Fruit fly (Drosophila melanogaster) whole organism, embryonic: Measurements from ENCODE around the gene Pur-alpha.
A peak's percentile ranks its signal among the peaks of the same experiment; 100 is the strongest.

ENCODE experiments used
- CG10565 ChIP-seq: fragments of 200-800 bp; sonication (Bioruptor generic); optimal IDR thresholded peaks from 3 replicates; lab custom pipeline; 2016; ENCODE audit warnings: missing biosample characterization, mild to moderate bottlenecking, missing genetic modification characterization
- CG11456 ChIP-seq: fragments of 200-800 bp; sonication (Bioruptor generic); IDR thresholded peaks from 3 replicates; pipeline ENCODE4 v1.3.6; 2022; ENCODE audit warnings: missing biosample characterization, missing genetic modification characterization
- CG11696 ChIP-seq: fragments of 200-800 bp; sonication (Bioruptor generic); IDR thresholded peaks from 2 replicates; pipeline ENCODE4 v1.3.6; 2022; ENCODE audit warnings: missing biosample characterization, missing genetic modification characterization
- CG12236 ChIP-seq: fragments of 200-800 bp; sonication (Bioruptor generic); optimal IDR thresholded peaks from 2 replicates; lab custom pipeline; 2016; ENCODE audit warnings: missing biosample characterization, missing genetic modification characterization
- CG12744 ChIP-seq: fragments of 200-800 bp; sonication (Bioruptor generic); optimal IDR thresholded peaks from 2 replicates; lab custom pipeline; 2016; ENCODE audit warnings: missing biosample characterization, missing genetic modification characterization
- CG12942 ChIP-seq: fragments of 200-800 bp; sonication (Bioruptor generic); optimal IDR thresholded peaks from 3 replicates; lab custom pipeline; 2016; ENCODE audit warnings: missing biosample characterization, missing genetic modification characterization
- CG15073 ChIP-seq: fragments of 200-800 bp; sonication (Bioruptor generic); optimal IDR thresholded peaks from 2 replicates; lab custom pipeline; 2016; ENCODE audit warnings: missing biosample characterization, missing genetic modification characterization
- CG17359 ChIP-seq: fragments of 200-800 bp; sonication (Bioruptor generic); optimal IDR thresholded peaks from 3 replicates; lab custom pipeline; 2018; ENCODE audit warnings: missing biosample characterization, mild to moderate bottlenecking, missing genetic modification characterization, moderate library complexity
- CG31365 ChIP-seq: fragments of 200-800 bp; sonication (Bioruptor generic); optimal IDR thresholded peaks from 2 replicates; lab custom pipeline; 2018; ENCODE audit warnings: missing biosample characterization, mild to moderate bottlenecking, missing genetic modification characterization
- CG31441 ChIP-seq: fragments of 200-800 bp; sonication (Bioruptor generic); IDR thresholded peaks from 2 replicates; pipeline ENCODE4 v1.3.6; 2022; ENCODE audit warnings: missing biosample characterization, missing genetic modification characterization
- CG3281 ChIP-seq: fragments of 200-800 bp; sonication (Bioruptor generic); optimal IDR thresholded peaks from 3 replicates; lab custom pipeline; 2017; ENCODE audit warnings: missing biosample characterization, mild to moderate bottlenecking, missing genetic modification characterization
- CG34422 ChIP-seq: fragments of 200-800 bp; sonication (Bioruptor generic); IDR thresholded peaks from 3 replicates; pipeline ENCODE4 v1.3.6; 2022; ENCODE audit warnings: missing biosample characterization, missing genetic modification characterization
- CG4282 ChIP-seq: fragments of 200-800 bp; sonication (Bioruptor generic); optimal IDR thresholded peaks from 2 replicates; lab custom pipeline; 2016; ENCODE audit warnings: missing biosample characterization, missing genetic modification characterization
- CG4404 ChIP-seq: fragments of 200-800 bp; sonication (Bioruptor generic); IDR thresholded peaks from 2 replicates; pipeline ENCODE4 v1.3.6; 2022; ENCODE audit warnings: missing biosample characterization, missing genetic modification characterization
- CG5180 ChIP-seq: fragments of 200-800 bp; sonication (Bioruptor generic); optimal IDR thresholded peaks from 3 replicates; lab custom pipeline; 2017; ENCODE audit warnings: missing biosample characterization, missing genetic modification characterization, mild to moderate bottlenecking, moderate library complexity, missing genetic modification reagents
- CG6175 ChIP-seq: fragments of 200-800 bp; sonication (Bioruptor generic); IDR thresholded peaks from 3 replicates; pipeline ENCODE4 v1.3.6; 2022; ENCODE audit warnings: missing biosample characterization, missing genetic modification characterization
- CG7271 ChIP-seq: fragments of 200-800 bp; sonication (Bioruptor generic); optimal IDR thresholded peaks from 2 replicates; lab custom pipeline; 2018; ENCODE audit warnings: missing biosample characterization, mild to moderate bottlenecking, missing genetic modification characterization, moderate library complexity
- CG7745 ChIP-seq: fragments of 200-800 bp; sonication (Bioruptor generic); optimal IDR thresholded peaks from 2 replicates; lab custom pipeline; 2018; ENCODE audit warnings: missing biosample characterization, mild to moderate bottlenecking, missing genetic modification characterization, moderate library complexity
- CG8281 ChIP-seq: fragments of 200-800 bp; sonication (Bioruptor generic); optimal IDR thresholded peaks from 2 replicates; lab custom pipeline; 2018; ENCODE audit warnings: missing biosample characterization, mild to moderate bottlenecking, missing genetic modification characterization, moderate library complexity
- Fer2 ChIP-seq: fragments of 200-800 bp; sonication (Bioruptor generic); optimal IDR thresholded peaks from 2 replicates; lab custom pipeline; 2018; ENCODE audit warnings: missing biosample characterization, mild to moderate bottlenecking, missing genetic modification characterization, moderate library complexity
- HLH54F ChIP-seq: fragments of 200-800 bp; sonication (Bioruptor generic); optimal IDR thresholded peaks from 3 replicates; lab custom pipeline; 2016; ENCODE audit warnings: missing biosample characterization, missing genetic modification characterization
- Hand ChIP-seq: fragments of 200-800 bp; sonication (Bioruptor generic); optimal IDR thresholded peaks from 2 replicates; lab custom pipeline; 2017; ENCODE audit warnings: mild to moderate bottlenecking, missing biosample characterization, missing genetic modification reagents, missing genetic modification characterization
- Lhr ChIP-seq: fragments of 200-800 bp; sonication (Bioruptor generic); optimal IDR thresholded peaks from 3 replicates; lab custom pipeline; 2017; ENCODE audit warnings: mild to moderate bottlenecking, missing biosample characterization, missing genetic modification reagents, missing genetic modification characterization
- MBD-R2 ChIP-seq: fragments of 200-800 bp; sonication (Bioruptor generic); IDR thresholded peaks from 2 replicates; pipeline ENCODE4 v1.3.6; 2022; ENCODE audit warnings: missing biosample characterization, missing genetic modification characterization
- Meics ChIP-seq: fragments of 200-800 bp; sonication (Bioruptor generic); optimal IDR thresholded peaks from 2 replicates; lab custom pipeline; 2017; ENCODE audit warnings: missing biosample characterization, mild to moderate bottlenecking, missing genetic modification characterization
- Oaz ChIP-seq: fragments of 200-800 bp; sonication (Bioruptor generic); IDR thresholded peaks from 2 replicates; pipeline ENCODE4 v1.3.6; 2022; ENCODE audit warnings: missing biosample characterization, missing genetic modification characterization
- Opbp ChIP-seq: fragments of 200-800 bp; sonication (Bioruptor generic); IDR thresholded peaks from 3 replicates; pipeline ENCODE4 v1.3.6; 2022; ENCODE audit warnings: missing biosample characterization, missing genetic modification characterization; ENCODE audit not compliant: partially characterized antibody
- Side ChIP-seq: fragments of 200-800 bp; sonication (Bioruptor generic); optimal IDR thresholded peaks from 2 replicates; lab custom pipeline; 2016; ENCODE audit warnings: missing biosample characterization, missing genetic modification characterization
- Ssrp ChIP-seq: fragments of 200-800 bp; sonication (Bioruptor generic); optimal IDR thresholded peaks from 2 replicates; lab custom pipeline; 2018; ENCODE audit warnings: missing biosample characterization, mild to moderate bottlenecking, missing genetic modification characterization, moderate library complexity
- Vsx1 ChIP-seq: fragments of 200-800 bp; sonication (Bioruptor generic); optimal IDR thresholded peaks from 2 replicates; lab custom pipeline; 2017; ENCODE audit warnings: missing biosample characterization, mild to moderate bottlenecking, missing genetic modification characterization, missing genetic modification reagents
- Xrp1 ChIP-seq: fragments of 200-800 bp; sonication (Bioruptor generic); IDR thresholded peaks from 2 replicates; pipeline ENCODE4 v1.3.6; 2022; ENCODE audit warnings: missing biosample characterization, missing genetic modification characterization
- az2 ChIP-seq: fragments of 200-800 bp; sonication (Bioruptor generic); optimal IDR thresholded peaks from 3 replicates; lab custom pipeline; 2016; ENCODE audit warnings: missing biosample characterization, missing genetic modification characterization
- corto ChIP-seq: fragments of 200-800 bp; sonication (Bioruptor generic); optimal IDR thresholded peaks from 2 replicates; lab custom pipeline; 2016; ENCODE audit warnings: missing biosample characterization, mild to moderate bottlenecking, missing genetic modification characterization, moderate library complexity
- crp ChIP-seq, 2 experiments: fragments of 200-800 bp; sonication (Bioruptor generic); optimal IDR thresholded peaks; 2 replicates in 1 of 2; 3 replicates in 1 of 2; lab custom pipeline; 2017; ENCODE audit warnings: missing biosample characterization in 2 of 2, missing genetic modification characterization in 2 of 2, mild to moderate bottlenecking in 1 of 2, moderate library complexity in 1 of 2
- emc ChIP-seq: fragments of 200-800 bp; sonication (Bioruptor generic); optimal IDR thresholded peaks from 2 replicates; lab custom pipeline; 2016; ENCODE audit warnings: missing biosample characterization, missing genetic modification characterization
- exex ChIP-seq: fragments of 200-800 bp; sonication (Bioruptor generic); optimal IDR thresholded peaks from 4 replicates; lab custom pipeline; 2018; ENCODE audit warnings: missing biosample characterization, mild to moderate bottlenecking, missing genetic modification characterization, moderate library complexity
- fd3F ChIP-seq: fragments of 200-800 bp; sonication (Bioruptor generic); optimal IDR thresholded peaks from 2 replicates; lab custom pipeline; 2018; ENCODE audit warnings: missing biosample characterization, mild to moderate bottlenecking, missing genetic modification characterization, moderate library complexity
- fd64A ChIP-seq: fragments of 200-800 bp; sonication (Bioruptor generic); optimal IDR thresholded peaks from 3 replicates; lab custom pipeline; 2018; ENCODE audit warnings: missing biosample characterization, mild to moderate bottlenecking, missing genetic modification characterization
- gem ChIP-seq: fragments of 200-800 bp; sonication (Bioruptor generic); optimal IDR thresholded peaks from 2 replicates; lab custom pipeline; 2019; ENCODE audit warnings: missing biosample characterization, mild to moderate bottlenecking, missing genetic modification characterization, moderate library complexity
- grau ChIP-seq: fragments of 200-800 bp; optimal IDR thresholded peaks from 3 replicates; lab custom pipeline; 2019; ENCODE audit warnings: missing biosample characterization, mild to moderate bottlenecking, missing genetic modification characterization, moderate library complexity
- gt ChIP-seq: fragments of 200-800 bp; sonication (Bioruptor generic); IDR thresholded peaks from 2 replicates; pipeline ENCODE4 v1.3.6; 2022; ENCODE audit warnings: missing biosample characterization, missing genetic modification characterization
- jing ChIP-seq: fragments of 200-800 bp; sonication (Bioruptor generic); optimal IDR thresholded peaks from 2 replicates; lab custom pipeline; 2018; ENCODE audit warnings: missing biosample characterization, mild to moderate bottlenecking, missing genetic modification characterization
- lilli ChIP-seq: fragments of 200-800 bp; sonication (Bioruptor generic); optimal IDR thresholded peaks from 3 replicates; lab custom pipeline; 2016; ENCODE audit warnings: missing biosample characterization, missing genetic modification characterization
- nerfin-2 ChIP-seq: fragments of 200-800 bp; sonication (Bioruptor generic); IDR thresholded peaks from 2 replicates; pipeline ENCODE4 v1.3.6; 2022; ENCODE audit warnings: missing biosample characterization, missing genetic modification characterization; ENCODE audit not compliant: partially characterized antibody
- peb ChIP-seq: fragments of 200-800 bp; sonication (Bioruptor generic); IDR thresholded peaks from 2 replicates; pipeline ENCODE4 v1.3.6; 2022; ENCODE audit warnings: missing biosample characterization, missing genetic modification characterization
- ro ChIP-seq: fragments of 200-800 bp; sonication (Bioruptor generic); IDR thresholded peaks from 2 replicates; pipeline ENCODE4 v1.3.6; 2022; ENCODE audit warnings: missing biosample characterization, missing genetic modification characterization
- sens ChIP-seq: fragments of 200-800 bp; sonication (Bioruptor generic); peaks from one replicate; lab custom pipeline; 2016; ENCODE audit warnings: missing biosample characterization, missing genetic modification characterization
- shn ChIP-seq: fragments of 200-800 bp; sonication (Bioruptor generic); optimal IDR thresholded peaks from 3 replicates; lab custom pipeline; 2016; ENCODE audit warnings: missing biosample characterization, missing genetic modification characterization
- slp2 ChIP-seq: fragments of 200-800 bp; sonication (Bioruptor generic); optimal IDR thresholded peaks from 2 replicates; lab custom pipeline; 2016; ENCODE audit warnings: missing biosample characterization, missing genetic modification characterization
- tio ChIP-seq: fragments of 200-800 bp; sonication (Bioruptor generic); optimal IDR thresholded peaks from 2 replicates; lab custom pipeline; 2017; ENCODE audit warnings: missing biosample characterization, missing genetic modification characterization, inconsistent platforms
- zen ChIP-seq: fragments of 200-800 bp; sonication (Bioruptor generic); optimal IDR thresholded peaks from 3 replicates; lab custom pipeline; 2018; ENCODE audit warnings: missing biosample characterization, mild to moderate bottlenecking, missing genetic modification characterization, moderate library complexity
- zfh2 ChIP-seq: fragments of 200-800 bp; sonication (Bioruptor generic); optimal IDR thresholded peaks from 2 replicates; lab custom pipeline; 2016; ENCODE audit warnings: missing biosample characterization, missing genetic modification characterization

Gene Pur-alpha

dm6 chr4:558456-558855, 640 bp downstream of the Pur-alpha start (continued):
- TF ChIP-seq sens (GFP tag; lab: Kevin White, UChicago) (peak; percentile 69), exex (tag; lab: Kevin White, UChicago) (no peak), gt (GFP tag; lab: Robert Waterston, UW) (no peak), crp (GFP tag; optimal IDR thresholded peaks at IDR 0.05; lab: Kevin White, UChicago) (peak in 1 of 2 experiments; percentile 69), CG34422 (GFP tag; lab: Robert Waterston, UW) (no peak; the same call in 2 of the 3 replicates), tio (no peak), Meics (GFP tag; lab: Kevin White, UChicago) (no peak), Vsx1 (GFP tag; lab: Kevin White, UChicago) (no peak), CG12744 (GFP tag; lab: Kevin White, UChicago) (no peak), gem (peak; percentile 2), MBD-R2 (GFP tag; lab: Robert Waterston, UW) (no peak), az2 (no peak), CG15073 (no peak), Side (GFP tag; lab: Kevin White, UChicago) (no peak), CG5180 (no peak), nerfin-2 (GFP tag; lab: Robert Waterston, UW) (no peak), fd64A (GFP tag; lab: Kevin White, UChicago) (no peak), CG12942 (GFP tag; lab: Kevin White, UChicago) (no peak), CG3281 (GFP tag; lab: Kevin White, UChicago) (no peak), CG31441 (GFP tag; lab: Robert Waterston, UW) (no peak), Ssrp (tag; lab: Kevin White, UChicago) (no peak), CG12236 (GFP tag; lab: Kevin White, UChicago) (no peak), Opbp (GFP tag; lab: Robert Waterston, UW) (no peak), CG7745 (tag; lab: Kevin White, UChicago) (no peak), grau (tag; lab: Kevin White, UChicago) (no peak), CG6175 (GFP tag; lab: Robert Waterston, UW) (no peak), Hand (GFP tag; lab: Kevin White, UChicago) (no peak), CG17359 (tag; lab: Kevin White, UChicago) (peak; percentile 29), HLH54F (GFP tag; lab: Kevin White, UChicago) (no peak), Xrp1 (GFP tag; lab: Robert Waterston, UW) (no peak), zfh2 (no peak), CG4404 (GFP tag; lab: Robert Waterston, UW) (no peak), peb (GFP tag; lab: Robert Waterston, UW) (no peak), CG10565 (GFP tag; lab: Kevin White, UChicago) (no peak), CG7271 (no peak), shn (no peak), CG4282 (GFP tag; lab: Kevin White, UChicago) (no peak), Lhr (GFP tag; lab: Kevin White, UChicago) (no peak), CG11696 (GFP tag; lab: Robert Waterston, UW) (no peak), ro (GFP tag; lab: Robert Waterston, UW) (no peak), lilli (GFP tag; lab: Kevin White, UChicago) (no peak), zen (tag; lab: Kevin White, UChicago) (no peak), corto (GFP tag; lab: Kevin White, UChicago) (no peak), fd3F (peak; percentile 29), Fer2 (tag; lab: Kevin White, UChicago) (no peak), jing (GFP tag; lab: Kevin White, UChicago) (no peak), slp2 (GFP tag; lab: Kevin White, UChicago) (no peak), CG31365 (no peak), CG11456 (GFP tag; lab: Robert Waterston, UW) (no peak), Oaz (GFP tag; lab: Robert Waterston, UW) (no peak), CG8281 (tag; lab: Kevin White, UChicago) (no peak), emc (GFP tag; lab: Kevin White, UChicago) (no peak)
